Worm (Caenorhabditis elegans): ENCODE results near the gene C14B9.8.

C14B9.8 gene

ce11 chrIII:8137777-8138176, 6.7 kb downstream of the C14B9.8 start, which contains the start of gene hsp-12.2:
Gene hsp-12.2 (plus strand): TSS chrIII:8138077.
- TF ChIP-seq M03D4.4 (tag; optimal IDR thresholded peaks at IDR 0.05): no peak
- no peak for TF ChIP-seq sptf-1 (tag; optimal IDR thresholded peaks at IDR 0.05)
- no peak for TF ChIP-seq ceh-39 (tag; optimal IDR thresholded peaks at IDR 0.05)
- no peak for TF ChIP-seq unc-62 (GFP tag; optimal IDR thresholded peaks at IDR 0.05)
- no peak for TF ChIP-seq elt-3 (tag; optimal IDR thresholded peaks at IDR 0.05)
- TF ChIP-seq hlh-1 (tag; optimal IDR thresholded peaks at IDR 0.05): peak; percentile 64
- no peak for TF ChIP-seq ztf-11 (tag; optimal IDR thresholded peaks at IDR 0.05)
- peak; percentile 23 for TF ChIP-seq nhr-237 (tag; optimal IDR thresholded peaks at IDR 0.05)

ce11 chrIII:8136517-8137099, 7.8 kb downstream of the C14B9.8 start:
- TF ChIP-seq pha-4 (tag; optimal IDR thresholded peaks at IDR 0.05): peak; percentile 68
- no peak for TF ChIP-seq sptf-1 (tag; optimal IDR thresholded peaks at IDR 0.05)
- TF ChIP-seq ces-1 (GFP tag; optimal IDR thresholded peaks at IDR 0.05): no peak
- TF ChIP-seq nhr-237 (tag; optimal IDR thresholded peaks at IDR 0.05): no peak

- no peak for TF ChIP-seq tbx-8 (GFP tag; optimal IDR thresholded peaks at IDR 0.05)
- TF ChIP-seq unc-62 (GFP tag; optimal IDR thresholded peaks at IDR 0.05): no peak
- TF ChIP-seq cnd-1 (tag; optimal IDR thresholded peaks at IDR 0.05): no peak
- no peak for TF ChIP-seq nhr-12 (tag; optimal IDR thresholded peaks at IDR 0.05)
- no peak for TF ChIP-seq bed-3 (GFP tag; optimal IDR thresholded peaks at IDR 0.05)
- no peak for TF ChIP-seq nhr-28 (tag; optimal IDR thresholded peaks at IDR 0.05)
- TF ChIP-seq zip-8 (tag; optimal IDR thresholded peaks at IDR 0.05): no peak
- TF ChIP-seq hlh-1 (tag; optimal IDR thresholded peaks at IDR 0.05): no peak
Measured at ce11 chrIII:8133346-8133745, 11.1 kb downstream of the C14B9.8 start, which contains the start of gene C14B9.2. Gene C14B9.2 (plus strand): TSS chrIII:8133665.

- TF ChIP-seq drap-1 (GFP tag; optimal IDR thresholded peaks at IDR 0.05): no peak
- TF ChIP-seq ceh-39 (tag; optimal IDR thresholded peaks at IDR 0.05): no peak
- TF ChIP-seq pha-4 (tag; optimal IDR thresholded peaks at IDR 0.05): peak; percentile 37
- TF ChIP-seq snpc-4 (tag; optimal IDR thresholded peaks at IDR 0.05): no peak
- no peak for TF ChIP-seq ces-1 (GFP tag; optimal IDR thresholded peaks at IDR 0.05)
- no peak for TF ChIP-seq unc-120 (tag; optimal IDR thresholded peaks at IDR 0.05; ENCODE audit: poor library complexity, severe bottlenecking)
- no peak for TF ChIP-seq sem-2 (GFP tag; optimal IDR thresholded peaks at IDR 0.05)
- TF ChIP-seq nhr-2 (tag; optimal IDR thresholded peaks at IDR 0.05): peak; percentile 78
- TF ChIP-seq hlh-1 (tag; optimal IDR thresholded peaks at IDR 0.05): no peak
- no peak for TF ChIP-seq bed-3 (GFP tag; optimal IDR thresholded peaks at IDR 0.05)
- no peak for TF ChIP-seq mab-5 (tag; optimal IDR thresholded peaks at IDR 0.05)
- TF ChIP-seq ceh-43 (GFP tag; optimal IDR thresholded peaks at IDR 0.05): no peak
- no peak for TF ChIP-seq mep-1 (tag; optimal IDR thresholded peaks at IDR 0.05)
- TF ChIP-seq blmp-1 (tag; optimal IDR thresholded peaks at IDR 0.05): no peak
- no peak for TF ChIP-seq ceh-83 (GFP tag; optimal IDR thresholded peaks at IDR 0.05)
Measured at ce11 chrIII:8132496-8132895, 11.9 kb downstream of the C14B9.8 start.

ce11 chrIII:8130177-8130902, 14.1 kb downstream of the C14B9.8 start, which contains the start of the genes rpl-21 and C14B9.10:
Gene rpl-21 (minus strand): TSS chrIII:8130227.
Gene C14B9.10 (plus strand): TSS chrIII:8130852.
- no peak for TF ChIP-seq elt-3 (tag; optimal IDR thresholded peaks at IDR 0.05)
- TF ChIP-seq elt-1 (tag; optimal IDR thresholded peaks at IDR 0.05; ENCODE audit: borderline replicate concordance, insufficient read depth): no peak
- no peak for TF ChIP-seq mab-5 (tag; optimal IDR thresholded peaks at IDR 0.05)
- TF ChIP-seq mep-1 (tag; optimal IDR thresholded peaks at IDR 0.05): peak; percentile 91
- peak; percentile 76 for TF ChIP-seq lin-13 (tag; optimal IDR thresholded peaks at IDR 0.05)
- TF ChIP-seq lin-32 (GFP tag; optimal IDR thresholded peaks at IDR 0.05): no peak
- TF ChIP-seq sem-2 (GFP tag; optimal IDR thresholded peaks at IDR 0.05): no peak
- no peak for TF ChIP-seq nhr-2 (tag; optimal IDR thresholded peaks at IDR 0.05)
- peak; percentile 22 for TF ChIP-seq unc-62 (GFP tag; optimal IDR thresholded peaks at IDR 0.05)
- TF ChIP-seq nhr-12 (tag; optimal IDR thresholded peaks at IDR 0.05): no peak
- peak; percentile 25 for TF ChIP-seq hlh-1 (tag; optimal IDR thresholded peaks at IDR 0.05)
- TF ChIP-seq nhr-237 (tag; optimal IDR thresholded peaks at IDR 0.05): peak; percentile 80
- no peak for TF ChIP-seq cnd-1 (tag; optimal IDR thresholded peaks at IDR 0.05)
- TF ChIP-seq lsy-2 (tag; optimal IDR thresholded peaks at IDR 0.05): peak; percentile 98
- TF ChIP-seq ham-2 (GFP tag; optimal IDR thresholded peaks at IDR 0.05): no peak
- TF ChIP-seq ceh-39 (tag; optimal IDR thresholded peaks at IDR 0.05): peak; percentile 65
- peak; percentile 67 for TF ChIP-seq ces-1 (GFP tag; optimal IDR thresholded peaks at IDR 0.05)
- TF ChIP-seq pha-4 (tag; optimal IDR thresholded peaks at IDR 0.05): peak; percentile 83
